Fruit fly (Drosophila melanogaster): ENCODE results near the gene Rip11.

DNA sequence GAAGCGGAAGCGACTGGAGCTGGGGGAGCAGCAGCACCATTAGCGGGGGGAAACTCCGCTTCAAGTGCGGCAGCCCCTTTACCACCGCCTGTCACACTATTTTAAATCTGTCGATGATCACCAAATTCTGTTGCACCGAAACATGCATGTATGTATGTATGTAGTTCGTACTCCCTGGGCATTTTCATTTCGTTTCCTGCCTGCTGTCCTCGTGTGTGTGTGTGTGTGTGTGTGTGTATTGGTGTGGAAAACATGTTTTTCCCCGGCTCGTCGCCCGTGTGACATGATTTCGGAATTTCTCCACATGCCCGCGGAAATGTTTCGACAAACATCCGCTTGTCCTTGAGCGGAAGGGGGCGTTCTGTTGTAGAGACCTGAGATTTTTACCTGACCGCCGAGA is 20.4 kb downstream of the Rip11 start:
- no peak for TF ChIP-seq CG8301 (tag; optimal IDR thresholded peaks at IDR 0.05)
- no peak for TF ChIP-seq CG32121 (GFP tag; IDR thresholded peaks at IDR 0.05)
- no peak for TF ChIP-seq CG13204 (GFP tag; optimal IDR thresholded peaks at IDR 0.05)
- no peak for TF ChIP-seq fd96Ca (GFP tag; IDR thresholded peaks at IDR 0.05)
- TF ChIP-seq CG12605 (GFP tag; IDR thresholded peaks at IDR 0.05) = no peak
- TF ChIP-seq EcR (GFP tag; optimal IDR thresholded peaks at IDR 0.05) = no peak
- TF ChIP-seq rn (GFP tag; IDR thresholded peaks at IDR 0.05) = no peak
